Worm (Caenorhabditis elegans) whole organism, L1 larva: ENCODE results near the gene R09E10.1.

ENCODE experiments used
- C04F5.9 ChIP-seq: sonication (generic microtip); optimal IDR thresholded peaks from 2 replicates; lab custom pipeline; 2016; ENCODE audit warnings: missing genetic modification characterization, missing compliant biosample characterization
- C16A3.4 ChIP-seq: fragments of 150-350 bp; optimal IDR thresholded peaks from 2 replicates; lab custom pipeline; 2014; ENCODE audit warnings: missing biosample characterization, missing genetic modification characterization
- Y116A8C.19 ChIP-seq: sonication (generic microtip); optimal IDR thresholded peaks from 2 replicates; lab custom pipeline; 2016; ENCODE audit warnings: missing compliant biosample characterization, missing genetic modification characterization, borderline replicate concordance
- aha-1 ChIP-seq: fragments of 150-350 bp; optimal IDR thresholded peaks from 2 replicates; lab custom pipeline; 2014; ENCODE audit warnings: missing biosample characterization, missing genetic modification characterization
- alr-1 ChIP-seq: fragments of 200-800 bp; sonication (Bioruptor generic); optimal IDR thresholded peaks from 2 replicates; lab custom pipeline; 2018; ENCODE audit warnings: borderline replicate concordance, mild to moderate bottlenecking, missing genetic modification characterization, missing compliant biosample characterization
- blmp-1 ChIP-seq: fragments of 150-350 bp; optimal IDR thresholded peaks from 2 replicates; lab custom pipeline; 2014; ENCODE audit warnings: missing biosample characterization, missing genetic modification characterization
- ceh-8 ChIP-seq: fragments of 200-800 bp; sonication (Bioruptor generic); optimal IDR thresholded peaks from 2 replicates; lab custom pipeline; 2018; ENCODE audit warnings: mild to moderate bottlenecking, missing genetic modification characterization, moderate library complexity, missing compliant biosample characterization
- ceh-88 ChIP-seq: fragments of 200-800 bp; sonication (Bioruptor generic); IDR thresholded peaks from 2 replicates; pipeline ENCODE4 v1.3.6; 2022; ENCODE audit warnings: missing genetic modification characterization, missing compliant biosample characterization
- ceh-90 ChIP-seq: sonication (generic microtip); optimal IDR thresholded peaks from 2 replicates; lab custom pipeline; 2016; ENCODE audit warnings: missing genetic modification characterization, missing compliant biosample characterization
- ces-1 ChIP-seq: fragments of 150-350 bp; optimal IDR thresholded peaks from 2 replicates; lab custom pipeline; 2014; ENCODE audit warnings: missing biosample characterization, missing genetic modification reagents, missing genetic modification characterization
- egl-27 ChIP-seq, 2 experiments: fragments of 150-350 bp in 1 of 2; sonication (generic microtip); optimal IDR thresholded peaks; 3 replicates each; lab custom pipeline; 2017 to 2018; ENCODE audit warnings: missing biosample characterization in 2 of 2, missing genetic modification characterization in 2 of 2, missing genetic modification reagents in 2 of 2
- elt-2 ChIP-seq: sonication (generic microtip); optimal IDR thresholded peaks from 2 replicates; lab custom pipeline; 2016; ENCODE audit warnings: missing genetic modification characterization, mild to moderate bottlenecking, inconsistent platforms, missing compliant biosample characterization, missing genetic modification reagents
- elt-3 ChIP-seq, 6 experiments: fragments of 150-350 bp in 1 of 6; sonication (generic microtip); optimal IDR thresholded peaks; 2 replicates each; lab custom pipeline; 2017 to 2018; ENCODE audit warnings: missing biosample characterization in 6 of 6, missing genetic modification characterization in 6 of 6, inconsistent platforms in 1 of 6
- ets-5 ChIP-seq: fragments of 200-800 bp; sonication (Bioruptor generic); IDR thresholded peaks from 2 replicates; pipeline ENCODE4 v1.3.6; 2022; ENCODE audit warnings: missing genetic modification characterization, missing compliant biosample characterization
- fkh-10 ChIP-seq: sonication (generic microtip); optimal IDR thresholded peaks from 2 replicates; lab custom pipeline; 2017; ENCODE audit warnings: missing biosample characterization, missing genetic modification reagents, missing genetic modification characterization
- fkh-4 ChIP-seq: sonication (generic microtip); optimal IDR thresholded peaks from 2 replicates; lab custom pipeline; 2016; ENCODE audit warnings: missing compliant biosample characterization, missing genetic modification characterization, borderline replicate concordance
- hlh-4 ChIP-seq: sonication (generic microtip); optimal IDR thresholded peaks from 2 replicates; lab custom pipeline; 2016; ENCODE audit warnings: mild to moderate bottlenecking, missing genetic modification characterization, missing compliant biosample characterization
- irx-1 ChIP-seq: sonication (generic microtip); optimal IDR thresholded peaks from 2 replicates; lab custom pipeline; 2016; ENCODE audit warnings: missing genetic modification characterization, missing compliant biosample characterization
- lin-14 ChIP-seq: fragments of 200-800 bp; sonication (Bioruptor generic); optimal IDR thresholded peaks from 2 replicates; lab custom pipeline; 2018; ENCODE audit warnings: mild to moderate bottlenecking, missing genetic modification characterization, moderate library complexity, missing compliant biosample characterization
- lin-35 ChIP-seq, 2 experiments: fragments of 150-350 bp; optimal IDR thresholded peaks; 2 replicates each; lab custom pipeline; 2014; ENCODE audit warnings: missing biosample characterization in 2 of 2, missing genetic modification characterization in 2 of 2, missing genetic modification reagents in 2 of 2
- lir-3 ChIP-seq: sonication (generic microtip); optimal IDR thresholded peaks from 2 replicates; lab custom pipeline; 2016; ENCODE audit warnings: mild to moderate bottlenecking, missing genetic modification characterization, moderate library complexity, missing compliant biosample characterization; ENCODE audit not compliant: poor library complexity
- lsy-2 ChIP-seq, 2 experiments: fragments of 150-350 bp; optimal IDR thresholded peaks; 2 replicates each; lab custom pipeline; 2014; ENCODE audit warnings: missing biosample characterization in 2 of 2, missing genetic modification characterization in 2 of 2
- mab-9 ChIP-seq: fragments of 200-800 bp; sonication (Bioruptor generic); IDR thresholded peaks from 2 replicates; pipeline ENCODE4 v1.3.6; 2022; ENCODE audit warnings: missing genetic modification reagents, missing genetic modification characterization, missing compliant biosample characterization
- mdl-1 ChIP-seq, 2 experiments: fragments of 150-350 bp; optimal IDR thresholded peaks; 2 replicates each; lab custom pipeline; 2014 to 2017; ENCODE audit warnings: missing biosample characterization in 2 of 2, missing genetic modification characterization in 2 of 2, inconsistent platforms in 1 of 2
- mep-1 ChIP-seq: fragments of 150-350 bp; optimal IDR thresholded peaks from 2 replicates; lab custom pipeline; 2014; ENCODE audit warnings: missing biosample characterization, missing genetic modification characterization
- nhr-11 ChIP-seq: fragments of 150-350 bp; optimal IDR thresholded peaks from 2 replicates; lab custom pipeline; 2014; ENCODE audit warnings: missing biosample characterization, missing genetic modification characterization
- nhr-12 ChIP-seq: sonication (generic microtip); optimal IDR thresholded peaks from 2 replicates; lab custom pipeline; 2017; ENCODE audit warnings: missing biosample characterization, missing genetic modification characterization
- nhr-19 ChIP-seq: fragments of 200-800 bp; sonication (Bioruptor generic); conservative IDR thresholded peaks from 2 replicates; pipeline ENCODE4 v1.3.6; 2022; ENCODE audit warnings: missing genetic modification characterization, missing compliant biosample characterization
- nhr-237 ChIP-seq: fragments of 150-350 bp; optimal IDR thresholded peaks from 2 replicates; lab custom pipeline; 2014; ENCODE audit warnings: missing biosample characterization, missing genetic modification characterization
- nhr-47 ChIP-seq: sonication (generic microtip); optimal IDR thresholded peaks from 2 replicates; lab custom pipeline; 2016; ENCODE audit warnings: mild to moderate bottlenecking, missing genetic modification characterization, moderate library complexity, missing compliant biosample characterization
- nhr-76 ChIP-seq: sonication (generic microtip); optimal IDR thresholded peaks from 2 replicates; lab custom pipeline; 2017; ENCODE audit warnings: missing biosample characterization, missing genetic modification characterization
- nhr-77 ChIP-seq: fragments of 150-350 bp; optimal IDR thresholded peaks from 2 replicates; lab custom pipeline; 2014; ENCODE audit warnings: missing biosample characterization, missing genetic modification characterization
- nhr-84 ChIP-seq: sonication (generic microtip); optimal IDR thresholded peaks from 2 replicates; lab custom pipeline; 2017; ENCODE audit warnings: missing biosample characterization, missing genetic modification characterization
- nhr-85 ChIP-seq: sonication (generic microtip); peaks from one replicate; lab custom pipeline; 2016; ENCODE audit warnings: missing genetic modification characterization, inconsistent platforms, missing compliant biosample characterization
- nhr-90 ChIP-seq: sonication (generic microtip); optimal IDR thresholded peaks from 2 replicates; lab custom pipeline; 2016; ENCODE audit warnings: mild to moderate bottlenecking, missing genetic modification characterization, missing compliant biosample characterization; ENCODE audit not compliant: poor library complexity
- pag-3 ChIP-seq: sonication (generic microtip); optimal IDR thresholded peaks from 2 replicates; lab custom pipeline; 2017; ENCODE audit warnings: missing genetic modification characterization, mild to moderate bottlenecking, missing compliant biosample characterization, antibody characterized with exemption, borderline replicate concordance; ENCODE audit not compliant: insufficient read depth
- pax-3 ChIP-seq: fragments of 200-800 bp; sonication (Bioruptor generic); optimal IDR thresholded peaks from 2 replicates; lab custom pipeline; 2018; ENCODE audit warnings: mild to moderate bottlenecking, missing genetic modification characterization, moderate library complexity, missing compliant biosample characterization
- rnt-1 ChIP-seq: sonication (generic microtip); optimal IDR thresholded peaks from 2 replicates; lab custom pipeline; 2016; ENCODE audit warnings: mild to moderate bottlenecking, missing genetic modification characterization, moderate library complexity, missing compliant biosample characterization
- snpc-4 ChIP-seq: fragments of 150-350 bp; optimal IDR thresholded peaks from 2 replicates; lab custom pipeline; 2014; ENCODE audit warnings: missing biosample characterization, missing genetic modification characterization
- sox-4 ChIP-seq: sonication (generic microtip); optimal IDR thresholded peaks from 2 replicates; lab custom pipeline; 2016; ENCODE audit warnings: missing genetic modification characterization, missing compliant biosample characterization
- sptf-1 ChIP-seq: fragments of 150-350 bp; optimal IDR thresholded peaks from 2 replicates; lab custom pipeline; 2014; ENCODE audit warnings: missing biosample characterization, missing genetic modification characterization
- sup-37 ChIP-seq: fragments of 200-800 bp; sonication (Bioruptor generic); optimal IDR thresholded peaks from 2 replicates; lab custom pipeline; 2018; ENCODE audit warnings: mild to moderate bottlenecking, missing genetic modification characterization, missing compliant biosample characterization
- tbx-2 ChIP-seq: sonication (generic microtip); optimal IDR thresholded peaks from 2 replicates; lab custom pipeline; 2016; ENCODE audit warnings: missing genetic modification characterization, missing compliant biosample characterization
- unc-30 ChIP-seq: sonication (generic microtip); optimal IDR thresholded peaks from 2 replicates; lab custom pipeline; 2017; ENCODE audit warnings: missing biosample characterization, missing genetic modification characterization
- unc-62 ChIP-seq: fragments of 150-350 bp; optimal IDR thresholded peaks from 2 replicates; lab custom pipeline; 2014; ENCODE audit warnings: missing biosample characterization, missing genetic modification reagents, missing genetic modification characterization
- unc-86 ChIP-seq: sonication (generic microtip); optimal IDR thresholded peaks from 2 replicates; lab custom pipeline; 2016; ENCODE audit warnings: missing genetic modification characterization, missing compliant biosample characterization
- vab-15 ChIP-seq: sonication (generic microtip); optimal IDR thresholded peaks from 2 replicates; lab custom pipeline; 2017; ENCODE audit warnings: missing genotype, mild to moderate bottlenecking, missing genetic modification characterization, missing compliant biosample characterization
- xbp-1 ChIP-seq: sonication (generic microtip); optimal IDR thresholded peaks from 2 replicates; lab custom pipeline; 2016; ENCODE audit warnings: missing genetic modification characterization, missing compliant biosample characterization

Gene R09E10.1

DNA sequence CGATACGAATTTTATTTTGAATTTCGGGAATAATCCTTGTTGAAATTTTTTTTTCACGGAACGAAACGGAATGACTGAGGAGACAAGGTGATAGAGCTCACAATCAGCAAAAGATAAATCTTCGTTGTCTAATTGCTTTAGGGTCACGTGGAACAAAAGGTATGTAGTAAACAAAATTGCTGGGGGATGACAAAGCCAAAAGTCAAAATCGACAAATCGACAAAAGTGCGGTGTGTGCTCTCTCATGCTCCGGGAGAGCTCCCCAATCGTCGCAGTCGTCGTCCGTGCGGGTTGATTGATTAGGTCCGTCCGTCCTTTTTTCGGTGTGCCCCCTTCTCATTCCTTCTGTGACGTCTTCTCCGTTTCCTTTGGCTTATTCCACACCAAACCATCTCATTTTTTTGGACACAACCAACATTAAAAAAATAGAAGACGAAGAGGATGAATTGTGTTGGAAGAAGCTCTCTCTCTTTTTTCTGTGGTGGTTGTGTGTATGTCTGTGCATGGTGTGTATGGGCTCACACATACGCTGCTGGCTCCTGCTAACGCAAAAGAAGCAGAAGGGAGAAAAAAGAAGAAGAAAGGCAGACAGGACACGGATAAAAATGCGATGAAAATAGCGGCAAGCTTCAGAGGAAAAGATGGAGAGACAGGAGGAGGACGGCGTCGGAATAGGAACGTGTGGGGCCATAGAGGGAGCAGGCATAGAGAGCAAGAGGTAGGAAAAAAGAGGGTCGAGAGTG, 19.2 kb upstream of the R09E10.1 start (continued):
- TF ChIP-seq Y116A8C.19 (tag; lab: Kevin White, UChicago), result no peak
- peak; percentile 62 for TF ChIP-seq unc-86
- TF ChIP-seq lir-3 (tag; lab: Kevin White, UChicago), result no peak
- no peak for TF ChIP-seq C16A3.4
- TF ChIP-seq xbp-1 (tag; lab: Kevin White, UChicago), result no peak
- peak; percentile 34 for TF ChIP-seq ces-1 (GFP tag; lab: Kevin White, UChicago)
- no peak for TF ChIP-seq hlh-4 (tag; lab: Kevin White, UChicago)
- no peak for TF ChIP-seq C04F5.9
- TF ChIP-seq vab-15 (tag; lab: Kevin White, UChicago), result no peak
- TF ChIP-seq sup-37, result no peak
- TF ChIP-seq nhr-90, result no peak
- TF ChIP-seq mdl-1 (tag; optimal IDR thresholded peaks at IDR 0.05; lab: Kevin White, UChicago), result peak in 1 of 2 experiments; percentile 18
- TF ChIP-seq aha-1 (tag; lab: Kevin White, UChicago), result no peak
- TF ChIP-seq ceh-8, result no peak
- TF ChIP-seq lin-14 (GFP tag; lab: Kevin White, UChicago), result peak; percentile 9
- no peak for TF ChIP-seq nhr-237 (tag; lab: Kevin White, UChicago)
- no peak for TF ChIP-seq nhr-77
- peak; percentile 72 for TF ChIP-seq rnt-1
- no peak for TF ChIP-seq lin-35 (GFP tag; optimal IDR thresholded peaks at IDR 0.05; lab: Kevin White, UChicago)
- no peak for TF ChIP-seq elt-3 (tag; optimal IDR thresholded peaks at IDR 0.05; lab: Kevin White, UChicago)
- no peak for TF ChIP-seq alr-1 (tag; lab: Kevin White, UChicago)
- TF ChIP-seq nhr-76 (tag; lab: Kevin White, UChicago), result no peak
- no peak for TF ChIP-seq nhr-85 (tag; lab: Kevin White, UChicago)
- TF ChIP-seq ceh-88, result no peak
- TF ChIP-seq fkh-4 (tag; lab: Kevin White, UChicago), result no peak
- TF ChIP-seq nhr-11 (tag; lab: Kevin White, UChicago), result no peak
- TF ChIP-seq snpc-4 (tag; lab: Kevin White, UChicago), result no peak
- TF ChIP-seq nhr-19 (GFP tag; lab: Robert Waterston, UW), result peak; percentile 36; the same call in 1 of the 2 replicates
- no peak for TF ChIP-seq egl-27 (tag; optimal IDR thresholded peaks at IDR 0.05; lab: Kevin White, UChicago)
- no peak for TF ChIP-seq sox-4 (tag; lab: Kevin White, UChicago)
- TF ChIP-seq sptf-1 (tag; lab: Kevin White, UChicago), result no peak
- TF ChIP-seq blmp-1, result no peak
- TF ChIP-seq mep-1 (tag; lab: Kevin White, UChicago), result peak; percentile 30
- no peak for TF ChIP-seq mab-9
- TF ChIP-seq tbx-2 (tag; lab: Kevin White, UChicago), result no peak
- TF ChIP-seq unc-30 (tag; lab: Kevin White, UChicago), result no peak
- no peak for TF ChIP-seq pag-3 (tag; lab: Kevin White, UChicago)
- no peak for TF ChIP-seq unc-62
- no peak for TF ChIP-seq irx-1 (tag; lab: Kevin White, UChicago)
- no peak for TF ChIP-seq nhr-12
- no peak for TF ChIP-seq pax-3 (tag; lab: Kevin White, UChicago)
- no peak for TF ChIP-seq ets-5 (GFP tag; lab: Robert Waterston, UW)
- peak in 1 of 2 experiments; percentile 21 for TF ChIP-seq lsy-2 (tag; optimal IDR thresholded peaks at IDR 0.05; lab: Kevin White, UChicago)
- no peak for TF ChIP-seq ceh-90
- TF ChIP-seq nhr-47 (tag; lab: Kevin White, UChicago), result no peak
- peak; percentile 48 for TF ChIP-seq fkh-10 (GFP tag; lab: Kevin White, UChicago)
- no peak for TF ChIP-seq elt-2 (tag; lab: Kevin White, UChicago)
- no peak for TF ChIP-seq nhr-84
- TF ChIP-seq, all 84 proteins: peak for 16
